Worm (Caenorhabditis elegans): ENCODE results near the gene sri-4.
A peak's percentile ranks its signal among the peaks of the same experiment; 100 is the strongest.

Gene sri-4

DNA sequence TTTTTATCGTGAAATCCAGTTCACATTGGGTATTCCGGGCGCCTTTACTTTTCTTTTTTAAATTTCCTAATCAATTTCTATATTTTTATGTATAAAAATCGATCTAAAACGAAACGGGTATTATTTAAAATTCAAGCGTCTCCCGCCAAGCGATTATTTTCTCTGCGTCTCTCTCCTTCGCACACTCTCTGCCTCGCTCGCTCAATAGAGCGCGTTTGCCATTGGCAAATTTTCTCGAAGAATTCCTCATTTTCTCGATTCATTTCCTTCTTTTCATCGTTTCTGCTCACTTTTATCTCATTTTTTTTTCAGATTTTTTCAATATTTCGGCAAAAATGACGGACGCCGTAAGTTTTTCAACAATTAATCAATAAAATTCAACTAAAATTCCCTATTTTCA is 25.1 kb downstream of the sri-4 start, which contains the start of gene sti-1 (continued):
- TF ChIP-seq fos-1 (tag; optimal IDR thresholded peaks at IDR 0.05) = peak; percentile 76
- TF ChIP-seq zag-1 (tag; optimal IDR thresholded peaks at IDR 0.05) = no peak
- TF ChIP-seq egl-13 (tag; optimal IDR thresholded peaks at IDR 0.05) = peak; percentile 89
- peak; percentile 54 for TF ChIP-seq lir-3 (tag; optimal IDR thresholded peaks at IDR 0.05; ENCODE audit: poor library complexity)
- TF ChIP-seq blmp-1 (tag; optimal IDR thresholded peaks at IDR 0.05) = peak; percentile 74
- TF ChIP-seq ceh-8 (GFP tag; optimal IDR thresholded peaks at IDR 0.05) = peak; percentile 68
- peak; percentile 35; the same call in 1 of the 2 replicates for TF ChIP-seq unc-98 (GFP tag; IDR thresholded peaks at IDR 0.05)
- TF ChIP-seq nhr-76 (tag; optimal IDR thresholded peaks at IDR 0.05) = no peak
- TF ChIP-seq pag-3 (tag; optimal IDR thresholded peaks at IDR 0.05; ENCODE audit: borderline replicate concordance, insufficient read depth) = no peak
- peak; percentile 65 for TF ChIP-seq snpc-4 (tag; optimal IDR thresholded peaks at IDR 0.05)
- no peak for TF ChIP-seq unc-62 (GFP tag; optimal IDR thresholded peaks at IDR 0.05)
- TF ChIP-seq lin-35 (GFP tag; optimal IDR thresholded peaks at IDR 0.05) = peak; percentile 97 to 99
- no peak for TF ChIP-seq ets-5 (GFP tag; IDR thresholded peaks at IDR 0.05)
- peak; percentile 56 for TF ChIP-seq ama-1 (optimal IDR thresholded peaks at IDR 0.05)
- TF ChIP-seq lin-15B (tag; optimal IDR thresholded peaks at IDR 0.05) = peak; percentile 85
- TF ChIP-seq zip-4 (GFP tag; optimal IDR thresholded peaks at IDR 0.05) = peak; percentile 56
- peak; percentile 84 for TF ChIP-seq lin-39 (tag; optimal IDR thresholded peaks at IDR 0.05)
- peak in 1 of 2 experiments; percentile 70 for TF ChIP-seq ztf-11 (tag; optimal IDR thresholded peaks at IDR 0.05)
- TF ChIP-seq pax-3 (tag; optimal IDR thresholded peaks at IDR 0.05) = peak; percentile 77
- TF ChIP-seq lin-13 (GFP tag; optimal IDR thresholded peaks at IDR 0.05) = peak; percentile 79
- TF ChIP-seq ceh-82 (tag; optimal IDR thresholded peaks at IDR 0.05) = peak; percentile 85 to 92 (median 88)
- TF ChIP-seq elt-2 (tag; optimal IDR thresholded peaks at IDR 0.05) = peak; percentile 49
- TF ChIP-seq tbx-2 (tag; optimal IDR thresholded peaks at IDR 0.05) = peak; percentile 91
- TF ChIP-seq aly-2 (tag; optimal IDR thresholded peaks at IDR 0.05) = peak; percentile 51
- TF ChIP-seq fkh-8 (tag; optimal IDR thresholded peaks at IDR 0.05) = peak; percentile 83
- TF ChIP-seq snu-23 (GFP tag; optimal IDR thresholded peaks at IDR 0.05) = peak; percentile 97
- TF ChIP-seq ces-1 (GFP tag; optimal IDR thresholded peaks at IDR 0.05) = no peak
- no peak for TF ChIP-seq Y116A8C.19 (tag; optimal IDR thresholded peaks at IDR 0.05; ENCODE audit: borderline replicate concordance)
- peak; percentile 83 for TF ChIP-seq nhr-237 (tag; optimal IDR thresholded peaks at IDR 0.05)
- no peak for TF ChIP-seq nhr-84 (tag; optimal IDR thresholded peaks at IDR 0.05)
- TF ChIP-seq vab-15 (tag; optimal IDR thresholded peaks at IDR 0.05) = peak; percentile 24

DNA sequence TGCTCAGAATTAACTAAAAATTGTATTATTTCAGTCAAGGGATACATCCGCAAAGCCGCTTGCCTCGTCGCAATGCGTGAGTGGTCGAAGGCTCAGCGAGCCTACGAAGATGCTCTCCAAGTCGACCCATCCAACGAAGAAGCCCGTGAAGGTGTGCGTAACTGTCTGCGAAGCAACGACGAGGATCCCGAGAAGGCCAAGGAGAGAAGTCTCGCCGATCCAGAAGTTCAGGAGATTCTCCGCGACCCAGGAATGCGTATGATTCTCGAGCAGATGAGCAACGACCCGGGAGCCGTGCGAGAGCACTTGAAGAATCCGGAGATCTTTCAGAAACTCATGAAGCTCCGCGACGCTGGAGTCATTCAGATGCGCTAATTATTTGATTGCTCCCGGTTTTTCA is 26.2 kb downstream of the sri-4 start:
- TF ChIP-seq lin-14 (GFP tag; optimal IDR thresholded peaks at IDR 0.05) = no peak
- TF ChIP-seq irx-1 (tag; optimal IDR thresholded peaks at IDR 0.05) = no peak
- TF ChIP-seq mef-2 (tag; optimal IDR thresholded peaks at IDR 0.05) = no peak
- TF ChIP-seq ztf-11 (tag; optimal IDR thresholded peaks at IDR 0.05) = no peak
- no peak for TF ChIP-seq F16B12.6 (tag; optimal IDR thresholded peaks at IDR 0.05)
- TF ChIP-seq nhr-11 (tag; optimal IDR thresholded peaks at IDR 0.05) = no peak
- TF ChIP-seq fkh-4 (tag; optimal IDR thresholded peaks at IDR 0.05; ENCODE audit: borderline replicate concordance) = no peak
- no peak for TF ChIP-seq ceh-88 (GFP tag; IDR thresholded peaks at IDR 0.05)
- TF ChIP-seq nhr-84 (tag; optimal IDR thresholded peaks at IDR 0.05) = no peak

DNA sequence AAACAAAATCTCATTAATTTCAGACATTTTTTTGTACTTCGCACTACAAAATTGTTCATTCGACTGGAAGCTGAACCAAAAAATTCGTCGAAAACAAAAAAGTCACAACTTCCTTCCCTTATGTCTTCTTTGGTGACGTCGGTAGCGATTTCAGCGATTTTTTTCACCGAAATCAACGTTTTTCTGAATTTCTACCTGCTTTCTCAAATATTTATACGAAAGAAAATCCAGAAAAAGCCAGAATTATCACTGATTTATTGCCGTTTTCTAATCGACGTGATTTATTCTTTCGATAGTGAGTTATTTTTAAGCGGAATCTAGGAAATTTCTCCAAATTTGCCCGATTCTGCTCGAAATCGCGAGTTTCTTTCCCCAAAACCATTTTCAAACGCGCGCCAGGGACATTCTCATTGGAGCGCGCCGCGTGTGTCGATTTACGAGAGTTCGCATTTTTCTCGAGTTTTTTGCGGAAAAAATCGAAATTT is 26.8 kb downstream of the sri-4 start, which contains the start of gene srbc-58:
TSS of gene srbc-58 (plus strand) at position 121 of the 485 bp plus-strand sequence.
- no peak for TF ChIP-seq jun-1 (tag; optimal IDR thresholded peaks at IDR 0.05)
- TF ChIP-seq efl-3 (GFP tag; optimal IDR thresholded peaks at IDR 0.05) = no peak
- no peak for TF ChIP-seq lin-13 (GFP tag; optimal IDR thresholded peaks at IDR 0.05)
- TF ChIP-seq lsy-2 (tag; optimal IDR thresholded peaks at IDR 0.05) = peak in 1 of 2 experiments; percentile 11
- TF ChIP-seq ztf-4 (tag; optimal IDR thresholded peaks at IDR 0.05) = no peak
- peak; percentile 79 for TF ChIP-seq ama-1 (optimal IDR thresholded peaks at IDR 0.05)
- TF ChIP-seq lin-15B (tag; optimal IDR thresholded peaks at IDR 0.05) = no peak
- no peak for TF ChIP-seq rnt-1 (tag; optimal IDR thresholded peaks at IDR 0.05)
- TF ChIP-seq nhr-11 (tag; optimal IDR thresholded peaks at IDR 0.05) = no peak
- no peak for TF ChIP-seq lir-3 (tag; optimal IDR thresholded peaks at IDR 0.05; ENCODE audit: poor library complexity)
- TF ChIP-seq nhr-12 (tag; optimal IDR thresholded peaks at IDR 0.05) = no peak
- TF ChIP-seq vab-15 (tag; optimal IDR thresholded peaks at IDR 0.05) = no peak
- TF ChIP-seq lin-35 (GFP tag; optimal IDR thresholded peaks at IDR 0.05) = peak in 1 of 2 experiments; percentile 63
- TF ChIP-seq elt-2 (tag; optimal IDR thresholded peaks at IDR 0.05) = no peak
- TF ChIP-seq aly-2 (tag; optimal IDR thresholded peaks at IDR 0.05) = peak; percentile 66
- peak; percentile 5 for TF ChIP-seq swsn-7 (tag; optimal IDR thresholded peaks at IDR 0.05)
- no peak for TF ChIP-seq ceh-63 (GFP tag; optimal IDR thresholded peaks at IDR 0.05)
- no peak for TF ChIP-seq ztf-11 (tag; optimal IDR thresholded peaks at IDR 0.05)
- peak; percentile 34 for TF ChIP-seq nhr-71 (tag; optimal IDR thresholded peaks at IDR 0.05)
- TF ChIP-seq nhr-85 (tag) = peak; percentile 72
- peak; percentile 27 for TF ChIP-seq mep-1 (tag; optimal IDR thresholded peaks at IDR 0.05)
- no peak for TF ChIP-seq hlh-4 (tag; optimal IDR thresholded peaks at IDR 0.05)
